Worm (Caenorhabditis elegans) whole organism, L2 larva: ENCODE results near the gene F45D11.7.
"Not testable (repeated sequence)": the region's sequence is repeated elsewhere in the genome, so short reads cannot be mapped to it uniquely, and the experiment has no call there.

Experiments
- C34F6.9 ChIP-seq: fragments of 150-350 bp; optimal IDR thresholded peaks from 2 replicates; lab custom pipeline; 2014; ENCODE audit warnings: missing biosample characterization, missing genetic modification characterization
- Y55F3AM.14 ChIP-seq: fragments of 200-800 bp; sonication (Bioruptor generic); optimal IDR thresholded peaks from 2 replicates; lab custom pipeline; 2018; ENCODE audit warnings: mild to moderate bottlenecking, missing genetic modification characterization, missing compliant biosample characterization
- ZK546.5 ChIP-seq: sonication (generic microtip); optimal IDR thresholded peaks from 2 replicates; lab custom pipeline; 2017; ENCODE audit warnings: missing biosample characterization, missing genetic modification characterization
- alr-1 ChIP-seq: fragments of 150-350 bp; optimal IDR thresholded peaks from 2 replicates; lab custom pipeline; 2014; ENCODE audit warnings: missing biosample characterization, missing genetic modification characterization
- aly-2 ChIP-seq: fragments of 150-350 bp; optimal IDR thresholded peaks from 2 replicates; lab custom pipeline; 2014; ENCODE audit warnings: missing biosample characterization, missing genetic modification characterization
- ama-1 ChIP-seq: fragments of 150-350 bp; optimal IDR thresholded peaks from 2 replicates; lab custom pipeline; 2018; ENCODE audit warnings: inconsistent platforms
- ceh-16 ChIP-seq: fragments of 150-350 bp; optimal IDR thresholded peaks from 2 replicates; lab custom pipeline; 2014; ENCODE audit warnings: missing biosample characterization, missing genetic modification characterization
- ceh-82 ChIP-seq: fragments of 150-350 bp; optimal IDR thresholded peaks from 2 replicates; lab custom pipeline; 2014; ENCODE audit warnings: missing biosample characterization, missing genetic modification characterization
- elt-1 ChIP-seq: fragments of 150-350 bp; optimal IDR thresholded peaks from 2 replicates; lab custom pipeline; 2014; ENCODE audit warnings: missing biosample characterization, missing genetic modification characterization
- elt-3 ChIP-seq: sonication (generic microtip); optimal IDR thresholded peaks from 2 replicates; lab custom pipeline; 2017; ENCODE audit warnings: missing biosample characterization, missing genetic modification characterization
- gmeb-1 ChIP-seq: fragments of 150-350 bp; optimal IDR thresholded peaks from 2 replicates; lab custom pipeline; 2014; ENCODE audit warnings: missing biosample characterization, missing genetic modification characterization
- lin-11 ChIP-seq: fragments of 150-350 bp; sonication (generic microtip); optimal IDR thresholded peaks from 2 replicates; lab custom pipeline; 2014; ENCODE audit warnings: missing biosample characterization, missing genetic modification characterization, inconsistent platforms, mixed read lengths
- lin-13 ChIP-seq: fragments of 150-350 bp; optimal IDR thresholded peaks from 2 replicates; lab custom pipeline; 2014; ENCODE audit warnings: missing biosample characterization, missing genetic modification reagents, missing genetic modification characterization
- lin-39 ChIP-seq: fragments of 150-350 bp; optimal IDR thresholded peaks from 2 replicates; lab custom pipeline; 2014; ENCODE audit warnings: missing biosample characterization, missing genetic modification reagents, missing genetic modification characterization
- lsy-2 ChIP-seq, 2 experiments: fragments of 150-350 bp in 1 of 2; sonication (generic microtip) in 1 of 2; optimal IDR thresholded peaks; 2 replicates each; lab custom pipeline; 2014 to 2017; ENCODE audit warnings: missing biosample characterization in 2 of 2, missing genetic modification characterization in 2 of 2
- mab-5 ChIP-seq: fragments of 150-350 bp; optimal IDR thresholded peaks from 2 replicates; lab custom pipeline; 2014; ENCODE audit warnings: missing biosample characterization, missing genetic modification characterization
- mdl-1 ChIP-seq, 2 experiments: fragments of 150-350 bp in 1 of 2; sonication (generic microtip) in 1 of 2; optimal IDR thresholded peaks; 2 replicates each; lab custom pipeline; 2017; ENCODE audit warnings: missing biosample characterization in 2 of 2, missing genetic modification characterization in 2 of 2
- nhr-10 ChIP-seq: sonication (generic microtip); optimal IDR thresholded peaks from 2 replicates; lab custom pipeline; 2017; ENCODE audit warnings: missing biosample characterization, missing genetic modification characterization
- nhr-11 ChIP-seq: fragments of 150-350 bp; optimal IDR thresholded peaks from 2 replicates; lab custom pipeline; 2014; ENCODE audit warnings: missing biosample characterization, missing genetic modification characterization
- nhr-12 ChIP-seq: fragments of 150-350 bp; optimal IDR thresholded peaks from 2 replicates; lab custom pipeline; 2014; ENCODE audit warnings: missing biosample characterization, missing genetic modification characterization
- nhr-23 ChIP-seq: fragments of 150-350 bp; optimal IDR thresholded peaks from 2 replicates; lab custom pipeline; 2014; ENCODE audit warnings: missing biosample characterization, missing genetic modification reagents, missing genetic modification characterization
- nhr-237 ChIP-seq: fragments of 150-350 bp; optimal IDR thresholded peaks from 2 replicates; lab custom pipeline; 2014; ENCODE audit warnings: missing biosample characterization, missing genetic modification characterization
- nhr-6 ChIP-seq: fragments of 150-350 bp; optimal IDR thresholded peaks from 2 replicates; lab custom pipeline; 2014; ENCODE audit warnings: missing biosample characterization, missing genetic modification characterization
- peb-1 ChIP-seq: fragments of 150-350 bp; optimal IDR thresholded peaks from 2 replicates; lab custom pipeline; 2014; ENCODE audit warnings: missing biosample characterization, missing genetic modification characterization
- sem-4 ChIP-seq: fragments of 150-350 bp; optimal IDR thresholded peaks from 2 replicates; lab custom pipeline; 2014; ENCODE audit warnings: missing biosample characterization, missing genetic modification reagents, missing genetic modification characterization
- skn-1 ChIP-seq: sonication (generic microtip); optimal IDR thresholded peaks from 2 replicates; lab custom pipeline; 2017; ENCODE audit warnings: missing biosample characterization, missing genetic modification characterization
- snpc-4 ChIP-seq: fragments of 150-350 bp; optimal IDR thresholded peaks from 2 replicates; lab custom pipeline; 2014; ENCODE audit warnings: missing biosample characterization, missing genetic modification characterization
- unc-39 ChIP-seq: fragments of 150-350 bp; optimal IDR thresholded peaks from 2 replicates; lab custom pipeline; 2014; ENCODE audit warnings: missing biosample characterization, missing genetic modification characterization
- unc-55 ChIP-seq: fragments of 150-350 bp; sonication (generic microtip); optimal IDR thresholded peaks from 3 replicates; lab custom pipeline; 2014; ENCODE audit warnings: missing biosample characterization, missing genetic modification reagents, missing genetic modification characterization
- unc-62 ChIP-seq: fragments of 150-350 bp; optimal IDR thresholded peaks from 2 replicates; lab custom pipeline; 2014; ENCODE audit warnings: missing biosample characterization, missing genetic modification reagents, missing genetic modification characterization
- zag-1 ChIP-seq: fragments of 150-350 bp; optimal IDR thresholded peaks from 2 replicates; lab custom pipeline; 2014; ENCODE audit warnings: missing biosample characterization, missing genetic modification characterization
- ztf-1 ChIP-seq: fragments of 200-800 bp; sonication (Bioruptor generic); conservative IDR thresholded peaks from 2 replicates; pipeline ENCODE4 v1.3.6; 2022; ENCODE audit warnings: missing genetic modification characterization, missing compliant biosample characterization
- ztf-11 ChIP-seq: sonication (generic microtip); optimal IDR thresholded peaks from 2 replicates; lab custom pipeline; 2017; ENCODE audit warnings: missing biosample characterization, missing genetic modification characterization
- ztf-4 ChIP-seq: fragments of 150-350 bp; optimal IDR thresholded peaks from 2 replicates; lab custom pipeline; 2014; ENCODE audit warnings: missing biosample characterization, missing genetic modification characterization

Gene F45D11.7

ce11 chrII:960218-960617, 34.1 kb upstream of the F45D11.7 start, which contains the start of the genes C32B5.18 and C32B5.7:
TSS of gene C32B5.18 (plus strand) at chrII:960518.
TSS of gene C32B5.7 (plus strand) at chrII:960528.
- TF ChIP-seq elt-3 = no peak
- TF ChIP-seq snpc-4 (tag; lab: Kevin White, UChicago) = no peak
- no peak for TF ChIP-seq peb-1 (tag; lab: Kevin White, UChicago)
- TF ChIP-seq nhr-11 (tag; lab: Kevin White, UChicago) = no peak
- TF ChIP-seq nhr-237 = no peak
- TF ChIP-seq ztf-1 = no peak
- no peak for TF ChIP-seq ceh-16 (tag; lab: Kevin White, UChicago)
- TF ChIP-seq lin-39 (tag; lab: Kevin White, UChicago) = no peak
- no peak for TF ChIP-seq ama-1 (lab: Kevin White, UChicago)

- no peak for TF ChIP-seq ztf-11 (tag; lab: Kevin White, UChicago)
- no peak for TF ChIP-seq mab-5 (tag; lab: Kevin White, UChicago)
- no peak for TF ChIP-seq nhr-12
- TF ChIP-seq nhr-23 (tag; lab: Kevin White, UChicago) = no peak
- TF ChIP-seq C34F6.9 (tag; lab: Kevin White, UChicago) = no peak
- no peak for TF ChIP-seq elt-1 (tag; lab: Kevin White, UChicago)
- TF ChIP-seq, all 48 proteins: peak for 0
Observed at ce11 chrII:961961-962360, 32.4 kb upstream of the F45D11.7 start, which contains the start of gene C32B5.13. TSS of gene C32B5.13 (minus strand) at chrII:962061.

- not testable (repeated sequence) for TF ChIP-seq Y55F3AM.14 (GFP tag; lab: Kevin White, UChicago); lin-11 (tag; lab: Kevin White, UChicago); sem-4 (tag; lab: Kevin White, UChicago)
- TF ChIP-seq, all 48 proteins: peak for 0; not testable (repeated sequence) for 48
Observed at ce11 chrII:966962-967361, 27.4 kb upstream of the F45D11.7 start, which contains the start of gene fbxc-18. TSS of gene fbxc-18 (minus strand) at chrII:967062.

ce11 chrII:968106-968505, 26.2 kb upstream of the F45D11.7 start, which contains the start of gene C32B5.6:
TSS of gene C32B5.6 (plus strand) at chrII:968406.
- TF ChIP-seq ztf-4; lsy-2 (tag; optimal IDR thresholded peaks at IDR 0.05; lab: Kevin White, UChicago); lin-39 (tag; lab: Kevin White, UChicago): not testable (repeated sequence)

- TF ChIP-seq peb-1 (tag; lab: Kevin White, UChicago) (no peak), lin-11 (tag; lab: Kevin White, UChicago) (no peak), Y55F3AM.14 (GFP tag; lab: Kevin White, UChicago) (no peak), zag-1 (tag; lab: Kevin White, UChicago) (no peak), ztf-4 (no peak), gmeb-1 (no peak), nhr-23 (tag; lab: Kevin White, UChicago) (no peak), C34F6.9 (tag; lab: Kevin White, UChicago) (no peak), ama-1 (lab: Kevin White, UChicago) (no peak), skn-1 (no peak), nhr-10 (tag; lab: Kevin White, UChicago) (no peak), ZK546.5 (tag; lab: Kevin White, UChicago) (no peak), ztf-11 (tag; lab: Kevin White, UChicago) (no peak), aly-2 (tag; lab: Kevin White, UChicago) (no peak), alr-1 (tag; lab: Kevin White, UChicago) (no peak), snpc-4 (tag; lab: Kevin White, UChicago) (no peak), nhr-11 (tag; lab: Kevin White, UChicago) (no peak), elt-1 (tag; lab: Kevin White, UChicago) (no peak)
Observed at ce11 chrII:972850-973249, 21.5 kb upstream of the F45D11.7 start, which contains the start of gene C32B5.15. TSS of gene C32B5.15 (minus strand) at chrII:972950.

- no peak for TF ChIP-seq nhr-237
- TF ChIP-seq zag-1 (tag; lab: Kevin White, UChicago) = no peak
- no peak for TF ChIP-seq mdl-1 (tag; optimal IDR thresholded peaks at IDR 0.05; lab: Kevin White, UChicago)
- no peak for TF ChIP-seq unc-62 (GFP tag; lab: Kevin White, UChicago)
Observed at ce11 chrII:973999-974398, 20.3 kb upstream of the F45D11.7 start, which contains the start of gene fbxc-14. TSS of gene fbxc-14 (plus strand) at chrII:974299.

- TF ChIP-seq mdl-1 (tag; optimal IDR thresholded peaks at IDR 0.05; lab: Kevin White, UChicago) (no peak), ztf-11 (tag; lab: Kevin White, UChicago) (no peak), lin-39 (tag; lab: Kevin White, UChicago) (no peak), ZK546.5 (tag; lab: Kevin White, UChicago) (no peak), unc-39 (tag; lab: Kevin White, UChicago) (no peak), lin-13 (GFP tag; lab: Kevin White, UChicago) (no peak), gmeb-1 (no peak), nhr-23 (tag; lab: Kevin White, UChicago) (no peak), unc-62 (GFP tag; lab: Kevin White, UChicago) (no peak), skn-1 (no peak), nhr-237 (no peak), nhr-12 (no peak), unc-55 (GFP tag; lab: Kevin White, UChicago) (no peak), elt-3 (no peak), aly-2 (tag; lab: Kevin White, UChicago) (no peak), ceh-82 (no peak), alr-1 (tag; lab: Kevin White, UChicago) (no peak), ama-1 (lab: Kevin White, UChicago) (no peak), nhr-11 (tag; lab: Kevin White, UChicago) (no peak), nhr-6 (tag; lab: Kevin White, UChicago) (no peak)
- TF ChIP-seq, all 48 proteins: peak for 0
Observed at ce11 chrII:979135-979534, 15.2 kb upstream of the F45D11.7 start, which contains the start of the genes fbxc-17 and fbxc-15. TSS of gene fbxc-17 (minus strand) at chrII:979235. TSS of gene fbxc-15 (plus strand) at chrII:979423.
